Worm (Caenorhabditis elegans) whole organism, young adult: ENCODE measurements around the gene Y46H3D.8.

Source experiments
- F10E7.11 ChIP-seq: sonication (generic microtip); optimal IDR thresholded peaks from 2 replicates; lab custom pipeline; 2017; ENCODE audit warnings: mild to moderate bottlenecking, missing genetic modification characterization, moderate library complexity, missing compliant biosample characterization
- F57C9.4 ChIP-seq: sonication (generic microtip); optimal IDR thresholded peaks from 2 replicates; lab custom pipeline; 2017; ENCODE audit warnings: mild to moderate bottlenecking, missing genetic modification characterization, missing compliant biosample characterization
- T07F8.4 ChIP-seq: sonication (generic microtip); optimal IDR thresholded peaks from 2 replicates; lab custom pipeline; 2016; ENCODE audit warnings: mild to moderate bottlenecking, missing genetic modification characterization, moderate library complexity, missing compliant biosample characterization
- Y53G8AR.9 ChIP-seq: fragments of 200-800 bp; sonication (Bioruptor generic); conservative IDR thresholded peaks from 2 replicates; pipeline ENCODE4 v1.3.6; 2022; ENCODE audit warnings: missing genetic modification reagents, missing genetic modification characterization, missing compliant biosample characterization
- Y67H2A.10 ChIP-seq: fragments of 200-800 bp; sonication (Bioruptor generic); conservative IDR thresholded peaks from 2 replicates; pipeline ENCODE4 v1.3.6; 2022; ENCODE audit warnings: missing genetic modification reagents, missing genetic modification characterization, missing compliant biosample characterization
- ZK185.1 ChIP-seq: sonication (generic microtip); optimal IDR thresholded peaks from 2 replicates; lab custom pipeline; 2016; ENCODE audit warnings: mild to moderate bottlenecking, missing genetic modification characterization, missing compliant biosample characterization; ENCODE audit not compliant: poor library complexity, severe bottlenecking
- akir-1 ChIP-seq: fragments of 200-800 bp; sonication (Bioruptor generic); optimal IDR thresholded peaks from 2 replicates; lab custom pipeline; 2018; ENCODE audit warnings: mild to moderate bottlenecking, missing genetic modification characterization, moderate library complexity, missing compliant biosample characterization
- aptf-3 ChIP-seq: fragments of 200-800 bp; sonication (Bioruptor generic); IDR thresholded peaks from 2 replicates; pipeline ENCODE4 v1.3.6; 2022; ENCODE audit warnings: missing genetic modification characterization, missing compliant biosample characterization
- athp-1 ChIP-seq: sonication (generic microtip); optimal IDR thresholded peaks from 2 replicates; lab custom pipeline; 2017; ENCODE audit warnings: mild to moderate bottlenecking, missing genetic modification characterization, missing compliant biosample characterization
- attf-3 ChIP-seq: fragments of 200-800 bp; sonication (Bioruptor generic); conservative IDR thresholded peaks from 2 replicates; pipeline ENCODE4 v1.3.6; 2022; ENCODE audit warnings: missing genetic modification reagents, missing genetic modification characterization, missing compliant biosample characterization
- egl-44 ChIP-seq: fragments of 200-800 bp; sonication (Bioruptor generic); IDR thresholded peaks from 2 replicates; pipeline ENCODE4 v1.3.6; 2022; ENCODE audit warnings: missing genetic modification reagents, missing genetic modification characterization, missing compliant biosample characterization
- ets-4 ChIP-seq: fragments of 200-800 bp; sonication (Bioruptor generic); optimal IDR thresholded peaks from 2 replicates; lab custom pipeline; 2018; ENCODE audit warnings: mild to moderate bottlenecking, missing genetic modification characterization, missing compliant biosample characterization
- gei-17 ChIP-seq: fragments of 200-800 bp; sonication (Bioruptor generic); optimal IDR thresholded peaks from 2 replicates; lab custom pipeline; 2018; ENCODE audit warnings: mild to moderate bottlenecking, missing genetic modification characterization, missing compliant biosample characterization
- him-1 ChIP-seq: sonication (generic microtip); optimal IDR thresholded peaks from 2 replicates; lab custom pipeline; 2016; ENCODE audit warnings: missing genotype, missing genetic modification reagents, missing genetic modification characterization, missing compliant biosample characterization
- hmg-1.2 ChIP-seq: fragments of 200-800 bp; sonication (Bioruptor generic); IDR thresholded peaks from 2 replicates; pipeline ENCODE4 v1.3.6; 2022; ENCODE audit warnings: missing genetic modification reagents, missing genetic modification characterization, missing compliant biosample characterization
- lag-1 ChIP-seq: fragments of 200-800 bp; sonication (Bioruptor generic); IDR thresholded peaks from 2 replicates; pipeline ENCODE4 v1.3.6; 2022; ENCODE audit warnings: missing genetic modification reagents, missing genetic modification characterization, missing compliant biosample characterization
- lin-26 ChIP-seq: fragments of 200-800 bp; sonication (Bioruptor generic); IDR thresholded peaks from 2 replicates; pipeline ENCODE4 v1.3.6; 2022; ENCODE audit warnings: missing genetic modification reagents, missing genetic modification characterization, missing compliant biosample characterization
- lin-40 ChIP-seq: sonication (generic microtip); optimal IDR thresholded peaks from 2 replicates; lab custom pipeline; 2016; ENCODE audit warnings: missing genetic modification characterization, mild to moderate bottlenecking, missing compliant biosample characterization, missing genotype, missing genetic modification reagents
- lsl-1 ChIP-seq: fragments of 200-800 bp; sonication (Bioruptor generic); optimal IDR thresholded peaks from 2 replicates; lab custom pipeline; 2018; ENCODE audit warnings: mild to moderate bottlenecking, missing genetic modification characterization, moderate library complexity, missing compliant biosample characterization
- nhr-120 ChIP-seq: fragments of 200-800 bp; sonication (Bioruptor generic); IDR thresholded peaks from 2 replicates; pipeline ENCODE4 v1.3.6; 2022; ENCODE audit warnings: missing genetic modification characterization, missing compliant biosample characterization
- nhr-179 ChIP-seq: sonication (generic microtip); optimal IDR thresholded peaks from 2 replicates; lab custom pipeline; 2016; ENCODE audit warnings: mild to moderate bottlenecking, missing genetic modification characterization, missing compliant biosample characterization
- nhr-27 ChIP-seq: fragments of 200-800 bp; sonication (Bioruptor generic); optimal IDR thresholded peaks from 2 replicates; lab custom pipeline; 2018; ENCODE audit warnings: mild to moderate bottlenecking, missing genetic modification characterization, moderate library complexity, missing compliant biosample characterization
- rcor-1 ChIP-seq: fragments of 200-800 bp; sonication (Bioruptor generic); IDR thresholded peaks from 2 replicates; pipeline ENCODE4 v1.3.6; 2022; ENCODE audit warnings: missing genetic modification reagents, missing genetic modification characterization, missing compliant biosample characterization
- rec-8 ChIP-seq, 2 experiments: sonication (generic microtip); optimal IDR thresholded peaks; 2 replicates each; lab custom pipeline; 2016; ENCODE audit warnings: mild to moderate bottlenecking in 2 of 2, missing genetic modification characterization in 2 of 2, missing genetic modification reagents in 2 of 2, missing genotype in 2 of 2, missing biosample characterization in 1 of 2, missing compliant biosample characterization in 1 of 2, moderate library complexity in 1 of 2
- repo-1 ChIP-seq: sonication (generic microtip); optimal IDR thresholded peaks from 2 replicates; lab custom pipeline; 2017; ENCODE audit warnings: mild to moderate bottlenecking, missing genetic modification characterization, missing compliant biosample characterization
- rpc-1 ChIP-seq, 2 experiments: fragments of 150-350 bp in 1 of 2; sonication (generic microtip) in 1 of 2; optimal IDR thresholded peaks; 2 replicates each; lab custom pipeline; 2014 to 2018; ENCODE audit warnings: missing biosample characterization in 1 of 2, missing genetic modification characterization in 1 of 2, missing genetic modification reagents in 1 of 2, missing genotype in 1 of 2
- somi-1 ChIP-seq: fragments of 200-800 bp; sonication (Bioruptor generic); optimal IDR thresholded peaks from 2 replicates; lab custom pipeline; 2018; ENCODE audit warnings: mild to moderate bottlenecking, missing genetic modification characterization, missing compliant biosample characterization
- tlf-1 ChIP-seq: fragments of 200-800 bp; sonication (Bioruptor generic); optimal IDR thresholded peaks from 2 replicates; lab custom pipeline; 2018; ENCODE audit warnings: mild to moderate bottlenecking, missing genetic modification characterization, missing compliant biosample characterization
- unc-130 ChIP-seq: sonication (generic microtip); optimal IDR thresholded peaks from 2 replicates; lab custom pipeline; 2016; ENCODE audit warnings: missing genetic modification reagents, missing genetic modification characterization, missing compliant biosample characterization
- unc-62 ChIP-seq: fragments of 150-350 bp; optimal IDR thresholded peaks from 2 replicates; lab custom pipeline; 2014; ENCODE audit warnings: missing biosample characterization, missing genetic modification reagents, missing genetic modification characterization
- ztf-18 ChIP-seq: sonication (generic microtip); optimal IDR thresholded peaks from 2 replicates; lab custom pipeline; 2016; ENCODE audit warnings: missing genotype, mild to moderate bottlenecking, missing genetic modification characterization, missing compliant biosample characterization
- ztf-28 ChIP-seq: fragments of 200-800 bp; sonication (Bioruptor generic); IDR thresholded peaks from 2 replicates; pipeline ENCODE4 v1.3.6; 2022; ENCODE audit warnings: missing genetic modification reagents, missing genetic modification characterization, missing compliant biosample characterization

Gene Y46H3D.8

DNA sequence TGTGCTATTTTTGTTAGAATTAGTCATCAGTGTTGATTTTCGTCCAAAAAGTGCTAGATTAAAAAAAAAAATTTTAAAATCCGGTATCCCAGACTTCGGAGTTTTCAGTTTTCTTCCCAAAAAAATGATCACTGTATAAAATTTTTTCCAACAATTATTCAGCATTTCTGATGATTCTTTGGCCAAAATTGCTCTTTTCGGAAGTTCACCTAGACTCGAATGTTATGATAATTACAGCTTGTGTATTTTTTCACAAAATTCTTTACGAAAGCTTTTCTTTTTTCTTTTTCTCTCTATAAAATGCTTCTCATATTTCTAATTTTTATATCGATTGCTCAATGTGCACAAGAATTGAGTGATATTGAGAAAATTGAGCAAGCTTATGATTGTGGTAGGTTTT, 669 bp upstream of the Y46H3D.8 start, which contains the start of gene irld-17:
Gene irld-17 (plus strand): TSS at position 301 of the 400 bp plus-strand sequence.
- TF ChIP-seq somi-1 (no peak), akir-1 (GFP tag; lab: Kevin White, UChicago) (no peak), nhr-120 (GFP tag; lab: Robert Waterston, UW) (no peak), athp-1 (tag; lab: Kevin White, UChicago) (no peak), nhr-179 (tag; lab: Kevin White, UChicago) (no peak), F57C9.4 (tag; lab: Kevin White, UChicago) (no peak), nhr-27 (tag; lab: Kevin White, UChicago) (no peak), unc-130 (GFP tag; lab: Kevin White, UChicago) (no peak), him-1 (tag; lab: Kevin White, UChicago) (no peak), unc-62 (GFP tag; lab: Kevin White, UChicago) (no peak)

DNA sequence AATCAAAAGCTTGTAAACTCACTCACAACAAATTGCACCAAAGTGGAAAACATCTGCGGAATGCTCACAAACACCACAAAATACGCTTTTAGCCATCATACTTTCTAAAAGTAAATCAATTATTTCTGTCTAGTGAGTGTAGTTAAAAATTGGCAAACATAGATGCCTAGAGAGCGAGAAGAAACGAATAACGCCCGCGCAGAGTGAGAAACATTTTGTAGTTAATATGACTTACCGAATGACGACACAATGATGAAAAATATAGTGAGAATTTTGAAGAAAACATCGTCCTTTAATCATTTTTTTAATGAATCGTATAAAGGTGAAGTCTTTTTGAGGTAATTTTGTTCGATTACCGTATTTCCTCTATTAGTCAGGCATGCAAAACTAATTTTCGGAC, 1.7 kb downstream of the Y46H3D.8 start, which contains the start of gene nhr-238:
Gene nhr-238 (minus strand): TSS at position 104 of the 400 bp plus-strand sequence.
- TF ChIP-seq ets-4 (GFP tag; lab: Kevin White, UChicago) (no peak), T07F8.4 (tag; lab: Kevin White, UChicago) (no peak), rcor-1 (GFP tag; lab: Robert Waterston, UW) (no peak), aptf-3 (GFP tag; lab: Robert Waterston, UW) (no peak)
- TF ChIP-seq, all 124 proteins: peak for 0

DNA sequence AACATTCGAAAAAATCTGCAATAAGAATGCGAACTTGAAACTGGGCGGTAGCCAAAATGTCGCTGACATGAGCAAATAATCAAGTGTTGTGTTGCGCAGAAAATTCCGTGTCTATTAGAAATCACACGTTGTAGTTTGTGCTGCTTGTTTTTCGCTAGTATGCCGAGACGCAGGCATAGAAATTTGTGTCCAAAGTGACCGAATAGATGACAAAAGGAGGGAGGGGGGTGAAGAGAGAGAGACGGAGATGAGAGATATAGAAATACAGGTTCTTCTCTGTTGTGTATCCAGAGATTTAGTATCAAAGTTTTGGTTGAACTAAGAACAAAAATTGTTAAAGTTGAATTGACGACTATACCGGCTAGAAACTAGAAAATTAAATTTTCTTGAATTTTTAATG, 3.8 kb downstream of the Y46H3D.8 start:
- TF ChIP-seq tlf-1 (GFP tag; lab: Kevin White, UChicago) (no peak), lin-26 (peak; percentile 40; the same call in 1 of the 2 replicates), rcor-1 (GFP tag; lab: Robert Waterston, UW) (no peak), Y67H2A.10 (no peak), Y53G8AR.9 (GFP tag; lab: Robert Waterston, UW) (0 out of 2 replicates have a peak, but pooled peaks have one; percentile 25), lsl-1 (GFP tag; lab: Kevin White, UChicago) (no peak), repo-1 (tag; lab: Kevin White, UChicago) (no peak), lin-40 (tag; lab: Kevin White, UChicago) (peak; percentile 22)

DNA sequence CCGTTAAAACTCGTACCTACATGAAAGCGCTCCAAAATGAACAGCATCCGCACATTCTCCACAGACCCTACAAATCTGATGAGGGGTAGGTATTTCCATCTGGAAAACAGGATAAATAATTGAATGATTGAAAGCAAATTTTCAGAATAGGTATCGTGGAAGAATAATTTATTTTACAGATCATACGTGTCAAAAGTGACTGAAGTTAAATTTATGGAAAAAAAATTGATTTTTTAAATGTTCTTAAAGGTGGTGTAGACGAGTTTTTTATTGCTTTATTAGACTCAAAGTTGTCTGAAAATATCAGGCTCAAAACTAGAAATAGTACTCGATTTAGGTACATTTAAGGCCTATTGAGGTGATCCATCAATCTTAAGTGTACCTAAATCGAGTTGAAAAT, 4.3 kb downstream of the Y46H3D.8 start, which contains the start of gene nhr-237:
Gene nhr-237 (minus strand): TSS at position 101 of the 400 bp plus-strand sequence.
- no peak for TF ChIP-seq ztf-18 (tag; lab: Kevin White, UChicago)
- no peak for TF ChIP-seq hmg-1.2 (GFP tag; lab: Robert Waterston, UW)
- no peak for TF ChIP-seq gei-17 (GFP tag; lab: Kevin White, UChicago)
- TF ChIP-seq nhr-27 (tag; lab: Kevin White, UChicago), result no peak
- no peak for TF ChIP-seq F10E7.11
- no peak for TF ChIP-seq rec-8 (tag; optimal IDR thresholded peaks at IDR 0.05; lab: Kevin White, UChicago)
- no peak for TF ChIP-seq ztf-28 (GFP tag; lab: Robert Waterston, UW)
- no peak for TF ChIP-seq rcor-1 (GFP tag; lab: Robert Waterston, UW)
- no peak for TF ChIP-seq rpc-1 (optimal IDR thresholded peaks at IDR 0.05; lab: Kevin White, UChicago)
- no peak for TF ChIP-seq rpc-1 (tag; optimal IDR thresholded peaks at IDR 0.05; lab: Kevin White, UChicago)
- no peak for TF ChIP-seq ZK185.1
- no peak for TF ChIP-seq lag-1 (GFP tag; lab: Robert Waterston, UW)
- TF ChIP-seq attf-3, result no peak
- no peak for TF ChIP-seq egl-44 (GFP tag; lab: Robert Waterston, UW)
